Fruit fly (Drosophila melanogaster): Measurements from ENCODE around the gene CG7627.

DNA sequence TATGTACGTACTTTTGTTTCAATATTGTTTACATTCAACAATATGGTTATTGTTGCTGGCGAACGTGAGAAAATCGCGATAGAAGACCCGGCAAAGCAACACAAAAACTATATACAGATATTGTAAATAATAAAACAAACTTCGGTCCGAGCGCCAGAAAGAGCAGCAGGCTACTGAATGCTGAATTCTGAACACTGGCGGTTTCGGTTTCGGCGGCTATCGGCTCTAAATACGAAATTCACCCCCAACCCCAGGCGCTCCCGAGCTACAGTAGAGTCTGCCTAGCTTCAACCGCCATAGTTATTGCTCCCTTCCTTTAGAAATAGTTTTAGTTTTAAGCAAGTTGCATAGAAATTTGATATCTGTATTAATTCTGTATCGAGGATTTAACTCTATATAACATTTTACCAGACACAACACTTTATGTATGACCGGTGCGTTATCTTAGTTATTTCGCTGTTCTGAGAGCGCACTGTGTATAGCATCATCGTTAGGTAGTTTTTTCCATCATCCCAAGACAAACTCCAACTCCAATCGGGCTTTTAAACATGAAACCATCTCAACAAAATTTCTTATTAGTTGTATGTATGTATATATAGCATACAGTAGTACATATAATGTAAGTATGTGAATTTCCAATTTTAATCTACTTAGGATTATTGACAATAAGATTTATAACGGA, at the start of gene CG7627:
- no peak for TF ChIP-seq psq (optimal IDR thresholded peaks at IDR 0.05)
- no peak for TF ChIP-seq Sin3A (optimal IDR thresholded peaks at IDR 0.05)
- TF ChIP-seq Myc (optimal IDR thresholded peaks at IDR 0.05), result no peak
- TF ChIP-seq h (optimal IDR thresholded peaks at IDR 0.05), result no peak
- TF ChIP-seq insv (optimal IDR thresholded peaks at IDR 0.05), result no peak
- TF ChIP-seq ttk (optimal IDR thresholded peaks at IDR 0.05), result no peak
